Fruit fly (Drosophila melanogaster) whole organism, larva: Measurements from ENCODE around the gene GATAd.
A peak's percentile ranks its signal among the peaks of the same experiment; 100 is the strongest.

Source experiments
- noc ChIP-seq: fragments of 200-800 bp; sonication (Bioruptor generic); optimal IDR thresholded peaks from 3 replicates; lab custom pipeline; 2019; ENCODE audit warnings: missing biosample characterization, mild to moderate bottlenecking, missing genetic modification characterization, moderate library complexity

The GATAd gene

dm6 chr2L:10333091-10333991, at the start of gene GATAd:
GATAd (plus strand) TSS chr2L:10333734.
- no peak for TF ChIP-seq noc (tag; lab: Kevin White, UChicago)

dm6 chr2L:10291276-10291675, 42.3 kb upstream of the GATAd start:
- no peak for TF ChIP-seq noc (tag; lab: Kevin White, UChicago)

- no peak for TF ChIP-seq noc (tag; lab: Kevin White, UChicago)
Observed at dm6 chr2L:10292066-10292560, 41.4 kb upstream of the GATAd start, which contains the start of gene Ufd4. Ufd4 (minus strand) TSS chr2L:10292365.

dm6 chr2L:10294798-10295669, 38.5 kb upstream of the GATAd start, which contains the start of gene Hand:
Hand (minus strand) TSS chr2L:10295385.
- no peak for TF ChIP-seq noc (tag; lab: Kevin White, UChicago)

- no peak for TF ChIP-seq noc (tag; lab: Kevin White, UChicago)
Observed at dm6 chr2L:10298306-10298705, 35.2 kb upstream of the GATAd start.

dm6 chr2L:10299077-10299809, 34.3 kb upstream of the GATAd start:
- TF ChIP-seq noc (tag; lab: Kevin White, UChicago), result no peak

- no peak for TF ChIP-seq noc (tag; lab: Kevin White, UChicago)
Observed at dm6 chr2L:10299810-10300147, 33.8 kb upstream of the GATAd start, which contains the start of gene CYLD. CYLD (minus strand) TSS chr2L:10299847.

- no peak for TF ChIP-seq noc (tag; lab: Kevin White, UChicago)
Observed at dm6 chr2L:10301918-10302317, 31.6 kb upstream of the GATAd start, which contains the start of gene CG13138. CG13138 (minus strand) TSS chr2L:10302018.

- TF ChIP-seq noc (tag; lab: Kevin White, UChicago), result no peak
Observed at dm6 chr2L:10303786-10304185, 29.7 kb upstream of the GATAd start, which contains the start of gene nmd. nmd (minus strand) TSS chr2L:10303947.

- peak; percentile 64 for TF ChIP-seq noc (tag; lab: Kevin White, UChicago)
Observed at dm6 chr2L:10305538-10306147, 27.9 kb upstream of the GATAd start.

dm6 chr2L:10306518-10307260, 26.8 kb upstream of the GATAd start, which contains the start of the genes CG5390 and CG4968:
CG5390 (minus strand) TSS chr2L:10306594.
CG4968 (plus strand) TSS chr2L:10306922.
- TF ChIP-seq noc (tag; lab: Kevin White, UChicago), result peak; percentile 59

dm6 chr2L:10310614-10311382, 22.7 kb upstream of the GATAd start, which contains the start of gene Cdk5alpha:
Cdk5alpha (minus strand) TSS chr2L:10310956.
- no peak for TF ChIP-seq noc (tag; lab: Kevin White, UChicago)

dm6 chr2L:10311822-10312221, 21.7 kb upstream of the GATAd start:
- TF ChIP-seq noc (tag; lab: Kevin White, UChicago), result no peak
